Worm (Caenorhabditis elegans) whole organism, midembryonic: ENCODE measurements around the gene F23H12.5.
A peak's percentile ranks its signal among the peaks of the same experiment; 100 is the strongest.

Experiments
- T22C8.4 ChIP-seq: fragments of 200-800 bp; sonication (Bioruptor generic); IDR thresholded peaks from 2 replicates; pipeline ENCODE4 v1.3.6; 2022; ENCODE audit warnings: missing genetic modification characterization, missing compliant biosample characterization
- flt-1 ChIP-seq: fragments of 200-800 bp; sonication (Bioruptor generic); IDR thresholded peaks from 2 replicates; pipeline ENCODE4 v1.3.6; 2022; ENCODE audit warnings: missing genetic modification characterization, missing compliant biosample characterization
- klf-2 ChIP-seq: fragments of 200-800 bp; sonication (Bioruptor generic); conservative IDR thresholded peaks from 2 replicates; pipeline ENCODE4 v1.3.6; 2022; ENCODE audit warnings: missing genetic modification reagents, missing genetic modification characterization, missing compliant biosample characterization
- med-1 ChIP-seq: sonication (generic microtip); optimal IDR thresholded peaks from 2 replicates; lab custom pipeline; 2017; ENCODE audit warnings: missing genetic modification characterization, mild to moderate bottlenecking, missing compliant biosample characterization, antibody characterized with exemption, missing genetic modification reagents; ENCODE audit not compliant: insufficient read depth
- tab-1 ChIP-seq: fragments of 200-800 bp; sonication (Bioruptor generic); IDR thresholded peaks from 2 replicates; pipeline ENCODE4 v1.3.6; 2022; ENCODE audit warnings: missing genetic modification characterization, missing compliant biosample characterization
- ztf-23 ChIP-seq: fragments of 200-800 bp; sonication (Bioruptor generic); IDR thresholded peaks from 2 replicates; pipeline ENCODE4 v1.3.6; 2022; ENCODE audit warnings: missing genetic modification reagents, missing genetic modification characterization, missing compliant biosample characterization

DNA sequence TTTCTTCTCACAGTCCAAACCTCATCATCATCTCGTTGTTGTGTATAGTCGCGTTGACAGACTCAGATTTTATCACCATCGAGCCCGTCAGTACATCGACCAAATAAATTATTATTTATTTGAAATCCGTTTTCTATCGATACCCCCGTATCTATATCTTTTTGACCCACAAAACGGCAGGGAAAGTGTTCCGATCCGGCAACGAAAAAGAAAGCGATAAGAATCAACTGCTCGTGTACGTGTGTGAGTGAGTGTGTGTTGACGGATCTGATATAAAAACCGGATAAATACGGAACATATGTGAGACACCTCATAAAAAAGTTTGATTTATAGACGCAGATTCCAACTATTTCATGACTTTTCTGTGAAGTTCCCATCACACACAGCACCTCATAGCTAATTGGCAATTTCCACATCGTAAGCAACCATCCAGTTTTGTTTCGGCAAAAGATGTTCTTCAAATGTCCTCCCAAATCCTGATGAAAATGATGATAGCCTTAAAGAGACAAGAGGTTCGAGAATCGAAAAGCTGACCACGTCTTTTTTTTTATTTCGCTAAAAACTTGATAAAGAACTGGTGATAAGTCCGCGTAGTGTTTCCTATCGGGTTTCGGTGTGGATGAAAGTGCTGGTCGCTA lies 4.1 kb upstream of the F23H12.5 start:
- TF ChIP-seq T22C8.4 (GFP tag; lab: Robert Waterston, UW) = no peak
- TF ChIP-seq med-1 (GFP tag; lab: Kevin White, UChicago) = no peak
- no peak for TF ChIP-seq tab-1 (GFP tag; lab: Robert Waterston, UW)
- no peak for TF ChIP-seq klf-2
- no peak for TF ChIP-seq ztf-23 (GFP tag; lab: Robert Waterston, UW)
- TF ChIP-seq flt-1 (GFP tag; lab: Robert Waterston, UW) = peak; percentile 54; the same call in 1 of the 2 replicates
